Worm (Caenorhabditis elegans) whole organism, dauer: ENCODE measurements around the gene C46F2.1.

ENCODE experiments used
- unc-62 ChIP-seq: sonication (generic microtip); optimal IDR thresholded peaks from 2 replicates; lab custom pipeline; 2017; ENCODE audit warnings: missing biosample characterization, missing genetic modification reagents, missing genetic modification characterization

The C46F2.1 gene

ce11 chrX:8077748-8078147 lies at the start of gene C46F2.1:
C46F2.1 (plus strand) TSS chrX:8078048.
- no peak for TF ChIP-seq unc-62

DNA sequence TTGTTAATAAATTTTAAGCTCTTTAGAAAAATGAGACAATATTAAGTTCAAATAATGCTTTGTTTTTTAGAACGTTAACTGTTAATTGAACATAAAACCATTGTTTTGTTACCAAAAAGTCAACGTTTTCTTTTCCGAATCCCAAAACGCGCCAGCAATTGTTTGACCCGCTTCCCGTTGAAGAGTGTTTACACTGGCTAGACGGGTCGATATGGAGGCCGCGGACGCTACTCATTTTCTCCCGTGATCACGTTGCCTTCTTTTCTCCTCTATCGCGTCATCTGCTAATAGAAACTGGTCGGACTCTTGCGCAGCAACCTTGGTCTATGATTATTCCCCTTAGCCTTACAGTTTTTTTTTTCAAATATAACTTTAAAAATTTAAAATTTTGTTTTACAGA lies 48.8 kb upstream of the C46F2.1 start, which contains the start of gene C34D10.1:
TSS of gene C34D10.1 (plus strand) at position 400 of the 400 bp plus-strand sequence.
- TF ChIP-seq unc-62, result no peak

DNA sequence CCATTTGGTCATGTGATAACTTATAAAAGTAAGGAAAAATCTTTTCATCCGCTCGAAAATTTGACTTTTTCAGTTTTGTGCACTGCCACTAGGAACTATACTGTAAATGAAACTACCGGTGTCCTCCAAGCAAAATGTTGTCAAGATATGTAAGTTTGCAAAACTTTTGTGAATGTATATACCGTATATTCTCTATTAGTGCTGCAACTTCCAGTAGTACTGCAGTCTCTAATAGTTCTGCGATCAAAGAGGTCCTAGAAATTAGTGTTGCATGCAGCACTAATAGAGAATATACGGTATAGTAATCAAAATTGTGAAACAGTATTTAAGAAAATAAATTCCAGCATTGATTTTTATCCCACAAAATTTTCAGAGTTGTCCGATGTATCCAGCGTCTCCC lies 47.8 kb upstream of the C46F2.1 start:
- no peak for TF ChIP-seq unc-62

ce11 chrX:8036219-8036883 lies 41.5 kb upstream of the C46F2.1 start:
- peak; percentile 68 for TF ChIP-seq unc-62

DNA sequence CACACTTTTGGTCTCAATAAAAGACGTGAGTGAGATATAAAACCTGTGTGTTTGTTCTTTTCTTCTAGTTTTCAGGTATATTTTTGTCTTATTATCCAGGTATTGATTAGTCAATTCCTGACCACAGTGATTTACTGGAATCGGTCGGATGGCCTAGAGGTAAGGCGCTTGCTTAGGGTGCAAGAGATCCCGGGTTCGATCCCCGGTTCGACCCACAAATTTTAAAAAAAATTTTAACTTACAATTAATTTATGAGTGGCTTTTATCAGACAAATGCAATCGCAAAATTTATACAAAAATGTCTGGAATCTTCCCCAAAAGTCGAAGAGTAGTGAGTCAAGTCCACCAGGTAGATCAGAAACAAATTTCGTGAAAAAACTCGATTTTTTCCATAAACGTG lies 40.5 kb upstream of the C46F2.1 start:
- TF ChIP-seq unc-62, result no peak

ce11 chrX:8040967-8041366 lies 36.9 kb upstream of the C46F2.1 start, which contains the start of gene xol-1:
xol-1 (plus strand) TSS chrX:8041313.
- TF ChIP-seq unc-62, result no peak

DNA sequence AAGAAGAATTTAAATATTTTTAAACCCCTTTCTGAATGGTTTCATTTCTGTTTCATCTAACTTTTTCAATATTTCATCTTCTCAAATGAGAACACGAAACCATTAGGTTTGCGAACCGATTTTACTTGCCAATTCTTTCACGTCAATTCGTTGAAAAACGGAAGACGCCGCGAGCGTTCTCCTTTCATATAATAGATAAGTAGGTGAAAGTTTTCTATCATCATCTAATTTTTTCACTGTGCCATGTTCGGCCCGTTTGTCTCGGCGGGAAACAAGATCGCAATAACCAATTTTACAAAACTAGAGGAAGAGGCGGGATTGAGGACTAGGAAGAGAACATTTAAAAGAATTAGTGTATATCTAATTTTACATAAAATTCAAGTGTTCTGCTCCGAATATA lies 32.7 kb upstream of the C46F2.1 start, which contains the start of gene C18A11.4:
TSS of gene C18A11.4 (plus strand) at position 367 of the 400 bp plus-strand sequence.
- no peak for TF ChIP-seq unc-62

DNA sequence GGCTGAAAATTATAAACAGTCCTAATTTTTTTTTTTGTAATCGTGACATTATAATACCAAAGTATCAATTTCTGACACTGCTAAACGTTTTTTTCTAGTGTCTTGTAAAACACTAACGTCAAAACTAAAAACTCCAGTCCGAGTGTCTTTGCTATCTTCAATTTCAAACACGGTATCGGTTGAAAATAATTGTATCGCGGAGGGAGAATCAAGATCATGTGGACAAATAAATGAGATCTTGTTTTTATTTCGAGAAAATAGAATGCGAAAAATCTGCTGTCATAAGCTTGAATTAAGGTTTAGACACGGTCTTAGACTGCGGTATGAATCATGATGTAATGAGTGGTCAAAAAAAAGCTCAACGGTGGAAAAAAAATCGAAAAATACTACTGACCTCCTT lies 29.2 kb upstream of the C46F2.1 start:
- TF ChIP-seq unc-62, result no peak

ce11 chrX:8052055-8052454 lies 25.8 kb upstream of the C46F2.1 start:
- TF ChIP-seq unc-62, result no peak

- TF ChIP-seq unc-62, result no peak
Observed at ce11 chrX:8053008-8053441, 24.8 kb upstream of the C46F2.1 start.

DNA sequence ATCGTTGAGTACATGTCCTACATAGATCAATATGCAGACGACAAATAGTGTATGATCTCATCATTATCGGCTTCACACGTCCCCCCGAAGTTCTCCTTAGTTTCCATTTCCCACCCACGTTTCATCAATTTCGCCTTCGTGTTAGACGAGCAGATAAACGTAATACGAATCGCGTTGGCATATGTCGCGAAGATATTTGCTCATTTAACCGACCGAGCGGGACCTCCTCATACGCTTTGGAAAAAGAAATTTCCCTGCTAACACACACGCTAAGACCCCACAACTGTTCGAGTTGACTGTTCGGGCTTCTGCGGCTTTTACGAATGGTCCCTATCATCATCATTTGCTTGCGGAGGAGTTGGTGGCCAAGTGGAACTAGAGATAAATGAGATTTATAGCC lies 23.4 kb upstream of the C46F2.1 start:
- TF ChIP-seq unc-62, result no peak

ce11 chrX:8057791-8058270 lies 20.0 kb upstream of the C46F2.1 start, which contains the start of gene dim-1:
dim-1 (minus strand) TSS chrX:8058220.
- no peak for TF ChIP-seq unc-62

DNA sequence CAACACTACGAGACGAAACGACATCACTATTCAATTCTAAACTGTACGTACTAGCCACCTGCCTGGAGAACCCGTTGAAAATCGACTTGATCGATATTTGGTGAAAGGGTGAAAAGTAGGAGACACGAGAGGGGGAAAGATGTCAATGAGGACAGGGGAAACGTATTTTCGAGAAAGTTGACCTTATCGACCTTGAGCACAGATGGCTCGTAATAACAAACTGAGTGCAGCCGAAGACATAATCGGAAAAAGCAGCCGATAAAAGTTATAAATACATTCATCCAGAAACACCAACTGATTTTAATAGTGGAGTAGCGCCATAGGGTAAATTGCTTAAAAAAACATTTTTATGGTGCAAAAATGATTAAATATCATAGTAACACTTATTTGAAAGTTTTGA lies 17.8 kb upstream of the C46F2.1 start:
- no peak for TF ChIP-seq unc-62

- no peak for TF ChIP-seq unc-62
Observed at ce11 chrX:8060823-8061222, 17.0 kb upstream of the C46F2.1 start, which contains the start of gene C18A11.3. C18A11.3 (plus strand) TSS chrX:8061123.

DNA sequence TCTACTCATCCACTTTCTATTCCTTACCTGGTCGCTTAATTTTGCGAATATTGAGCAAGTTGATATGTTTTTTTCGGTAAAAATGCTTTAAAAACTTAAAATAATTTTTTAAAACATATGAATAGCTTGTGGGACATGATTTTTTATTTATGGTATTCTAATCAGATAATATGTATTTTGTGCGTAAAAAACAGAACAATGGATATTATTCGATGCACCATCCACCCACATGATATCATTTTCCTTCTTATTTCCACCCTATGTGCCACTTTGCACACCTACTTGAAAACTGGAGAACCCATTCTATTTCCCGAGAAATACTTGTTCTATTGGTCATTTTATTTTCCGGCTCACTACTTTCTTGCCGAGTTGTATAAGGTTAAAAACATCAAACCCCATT lies 10.6 kb upstream of the C46F2.1 start, which contains the start of gene C18A11.2:
TSS of gene C18A11.2 (plus strand) at position 301 of the 400 bp plus-strand sequence.
- TF ChIP-seq unc-62, result no peak

- no peak for TF ChIP-seq unc-62
Observed at ce11 chrX:8069293-8069692, 8.6 kb upstream of the C46F2.1 start, which contains the start of gene C18A11.1. C18A11.1 (plus strand) TSS chrX:8069328.

DNA sequence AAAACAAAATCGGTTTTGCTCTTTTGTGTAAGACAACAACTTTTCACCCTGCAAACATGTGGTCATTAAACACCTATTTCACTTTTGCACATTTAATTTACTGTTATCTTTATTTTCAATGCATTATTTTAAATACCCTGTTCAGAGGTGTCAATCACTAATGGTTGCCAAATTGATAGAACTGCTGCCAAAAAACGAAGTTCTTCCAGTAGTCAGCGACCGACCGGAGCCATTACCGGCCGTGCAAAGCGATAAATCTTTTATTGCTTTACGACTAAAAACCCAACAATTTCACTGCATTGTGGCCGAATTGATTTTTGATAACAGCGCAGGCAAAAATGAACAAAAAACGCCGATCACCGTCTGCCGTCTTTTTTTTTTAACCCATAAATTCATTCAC lies 3.3 kb upstream of the C46F2.1 start:
- no peak for TF ChIP-seq unc-62

- no peak for TF ChIP-seq unc-62
Observed at ce11 chrX:8078374-8078773, 526 bp downstream of the C46F2.1 start.
